Worm (Caenorhabditis elegans) whole organism, late embryonic: Measurements from ENCODE around the gene chtl-1.

Experiments used
- C08G9.2 ChIP-seq: sonication (generic microtip); optimal IDR thresholded peaks from 2 replicates; lab custom pipeline; 2016; ENCODE audit warnings: mild to moderate bottlenecking, missing genetic modification characterization, moderate library complexity, missing compliant biosample characterization
- C38D4.7 ChIP-seq: fragments of 200-800 bp; sonication (Bioruptor generic); optimal IDR thresholded peaks from 2 replicates; lab custom pipeline; 2018; ENCODE audit warnings: mild to moderate bottlenecking, missing genetic modification characterization, moderate library complexity, missing compliant biosample characterization
- K09A11.1 ChIP-seq: sonication (generic microtip); optimal IDR thresholded peaks from 2 replicates; lab custom pipeline; 2017; ENCODE audit warnings: antibody characterized with exemption, mild to moderate bottlenecking, missing genetic modification characterization, missing compliant biosample characterization; ENCODE audit not compliant: insufficient read depth
- T23F11.4 ChIP-seq: fragments of 200-800 bp; sonication (Bioruptor generic); optimal IDR thresholded peaks from 2 replicates; lab custom pipeline; 2018; ENCODE audit warnings: mild to moderate bottlenecking, missing genetic modification characterization, missing compliant biosample characterization
- ahr-1 ChIP-seq: sonication (generic microtip); optimal IDR thresholded peaks from 2 replicates; lab custom pipeline; 2016; ENCODE audit warnings: missing genetic modification characterization, missing compliant biosample characterization
- ceh-14 ChIP-seq: sonication (generic microtip); optimal IDR thresholded peaks from 2 replicates; lab custom pipeline; 2016; ENCODE audit warnings: missing genotype, missing genetic modification characterization, missing compliant biosample characterization
- ceh-19 ChIP-seq: fragments of 200-800 bp; sonication (Bioruptor generic); optimal IDR thresholded peaks from 2 replicates; lab custom pipeline; 2018; ENCODE audit warnings: mild to moderate bottlenecking, missing genetic modification characterization, missing compliant biosample characterization
- ceh-22 ChIP-seq: sonication (generic microtip); optimal IDR thresholded peaks from 2 replicates; lab custom pipeline; 2017; ENCODE audit warnings: missing biosample characterization, missing genetic modification characterization
- ceh-24 ChIP-seq: sonication (generic microtip); optimal IDR thresholded peaks from 2 replicates; lab custom pipeline; 2016; ENCODE audit warnings: mild to moderate bottlenecking, missing genetic modification characterization, missing compliant biosample characterization
- ceh-30 ChIP-seq: fragments of 150-350 bp; optimal IDR thresholded peaks from 2 replicates; lab custom pipeline; 2014; ENCODE audit warnings: missing biosample characterization, missing genetic modification characterization
- ceh-31 ChIP-seq: sonication (generic microtip); optimal IDR thresholded peaks from 2 replicates; lab custom pipeline; 2016; ENCODE audit warnings: missing genetic modification characterization, missing compliant biosample characterization
- ceh-45 ChIP-seq: fragments of 200-800 bp; sonication (Bioruptor generic); IDR thresholded peaks from 2 replicates; pipeline ENCODE4 v1.3.6; 2022; ENCODE audit warnings: missing genetic modification reagents, missing genetic modification characterization, missing compliant biosample characterization
- che-1 ChIP-seq: sonication (generic microtip); optimal IDR thresholded peaks from 2 replicates; lab custom pipeline; 2016; ENCODE audit warnings: mild to moderate bottlenecking, missing genetic modification characterization, missing compliant biosample characterization
- dve-1 ChIP-seq: sonication (generic microtip); optimal IDR thresholded peaks from 2 replicates; lab custom pipeline; 2017; ENCODE audit warnings: antibody characterized with exemption, mild to moderate bottlenecking, missing genetic modification characterization, missing compliant biosample characterization
- elt-2 ChIP-seq: sonication (generic microtip); optimal IDR thresholded peaks from 2 replicates; lab custom pipeline; 2016; ENCODE audit warnings: missing genetic modification reagents, missing genetic modification characterization, missing compliant biosample characterization
- eyg-1 ChIP-seq: sonication (generic microtip); optimal IDR thresholded peaks from 2 replicates; lab custom pipeline; 2016; ENCODE audit warnings: missing genotype, missing genetic modification characterization, missing compliant biosample characterization
- fkh-6 ChIP-seq: sonication (generic microtip); optimal IDR thresholded peaks from 2 replicates; lab custom pipeline; 2016; ENCODE audit warnings: missing genetic modification characterization, missing compliant biosample characterization
- gmeb-2 ChIP-seq: sonication (generic microtip); optimal IDR thresholded peaks from 2 replicates; lab custom pipeline; 2016; ENCODE audit warnings: missing genetic modification characterization, inconsistent platforms, missing compliant biosample characterization
- hlh-13 ChIP-seq: fragments of 200-800 bp; sonication (Bioruptor generic); optimal IDR thresholded peaks from 2 replicates; lab custom pipeline; 2018; ENCODE audit warnings: mild to moderate bottlenecking, missing genetic modification characterization, missing compliant biosample characterization
- hlh-15 ChIP-seq: sonication (generic microtip); optimal IDR thresholded peaks from 2 replicates; lab custom pipeline; 2016; ENCODE audit warnings: missing genetic modification characterization, missing compliant biosample characterization
- hlh-6 ChIP-seq: sonication (generic microtip); optimal IDR thresholded peaks from 2 replicates; lab custom pipeline; 2016; ENCODE audit warnings: missing genotype, missing genetic modification characterization, missing compliant biosample characterization
- hlh-8 ChIP-seq: sonication (generic microtip); optimal IDR thresholded peaks from 2 replicates; lab custom pipeline; 2016; ENCODE audit warnings: missing genotype, missing genetic modification characterization, missing compliant biosample characterization
- lin-11 ChIP-seq: fragments of 200-800 bp; sonication (Bioruptor generic); optimal IDR thresholded peaks from 2 replicates; lab custom pipeline; 2018; ENCODE audit warnings: mild to moderate bottlenecking, missing genetic modification characterization, missing compliant biosample characterization
- mec-3 ChIP-seq: sonication (generic microtip); optimal IDR thresholded peaks from 2 replicates; lab custom pipeline; 2016; ENCODE audit warnings: borderline replicate concordance, missing genetic modification characterization, missing compliant biosample characterization
- nfya-1 ChIP-seq: sonication (generic microtip); optimal IDR thresholded peaks from 2 replicates; lab custom pipeline; 2017; ENCODE audit warnings: missing genetic modification characterization, mild to moderate bottlenecking, missing compliant biosample characterization, antibody characterized with exemption, moderate library complexity
- nhr-11 ChIP-seq: fragments of 150-350 bp; optimal IDR thresholded peaks from 2 replicates; lab custom pipeline; 2014; ENCODE audit warnings: missing biosample characterization, missing genetic modification characterization
- nhr-232 ChIP-seq: sonication (generic microtip); optimal IDR thresholded peaks from 2 replicates; lab custom pipeline; 2016; ENCODE audit warnings: missing genetic modification characterization, missing compliant biosample characterization
- odd-2 ChIP-seq: sonication (generic microtip); optimal IDR thresholded peaks from 2 replicates; lab custom pipeline; 2017; ENCODE audit warnings: antibody characterized with exemption, mild to moderate bottlenecking, missing genetic modification characterization, missing compliant biosample characterization
- pag-3 ChIP-seq: sonication (generic microtip); optimal IDR thresholded peaks from 2 replicates; lab custom pipeline; 2016; ENCODE audit warnings: missing compliant biosample characterization, missing genetic modification characterization, borderline replicate concordance
- pat-9 ChIP-seq: fragments of 200-800 bp; sonication (Bioruptor generic); optimal IDR thresholded peaks from 2 replicates; lab custom pipeline; 2018; ENCODE audit warnings: mild to moderate bottlenecking, missing genetic modification characterization, moderate library complexity, missing compliant biosample characterization
- pha-2 ChIP-seq: sonication (generic microtip); optimal IDR thresholded peaks from 2 replicates; lab custom pipeline; 2017; ENCODE audit warnings: mild to moderate bottlenecking, missing genetic modification characterization, missing compliant biosample characterization
- ref-2 ChIP-seq: sonication (generic microtip); optimal IDR thresholded peaks from 2 replicates; lab custom pipeline; 2016; ENCODE audit warnings: missing genetic modification characterization, missing compliant biosample characterization
- sdc-2 ChIP-seq: sonication (generic microtip); optimal IDR thresholded peaks from 2 replicates; lab custom pipeline; 2016; ENCODE audit warnings: missing genotype, missing genetic modification characterization, missing compliant biosample characterization
- sox-2 ChIP-seq: fragments of 200-800 bp; sonication (Bioruptor generic); IDR thresholded peaks from 2 replicates; pipeline ENCODE4 v1.3.6; 2022; ENCODE audit warnings: missing genetic modification reagents, missing genetic modification characterization, missing compliant biosample characterization
- syd-9 ChIP-seq: sonication (generic microtip); optimal IDR thresholded peaks from 2 replicates; lab custom pipeline; 2016; ENCODE audit warnings: mild to moderate bottlenecking, missing genetic modification characterization, moderate library complexity, missing compliant biosample characterization
- tbx-2 ChIP-seq: sonication (generic microtip); optimal IDR thresholded peaks from 2 replicates; lab custom pipeline; 2016; ENCODE audit warnings: missing genetic modification characterization, missing compliant biosample characterization
- tbx-7 ChIP-seq: sonication (generic microtip); optimal IDR thresholded peaks from 2 replicates; lab custom pipeline; 2016; ENCODE audit warnings: missing genotype, missing genetic modification characterization, missing compliant biosample characterization
- unc-3 ChIP-seq, 2 experiments: fragments of 200-800 bp in 1 of 2; sonication (Bioruptor generic) in 1 of 2; sonication (generic microtip) in 1 of 2; conservative IDR thresholded peaks in 1 of 2; optimal IDR thresholded peaks in 1 of 2; 2 replicates each; pipeline versions ENCODE4 v1.3.6 to Lab custom; 2016 to 2022; ENCODE audit warnings: missing compliant biosample characterization in 2 of 2, missing genetic modification characterization in 2 of 2, missing genetic modification reagents in 1 of 2
- unc-86 ChIP-seq: sonication (generic microtip); optimal IDR thresholded peaks from 2 replicates; lab custom pipeline; 2016; ENCODE audit warnings: missing genetic modification characterization, missing compliant biosample characterization

chtl-1 gene

DNA sequence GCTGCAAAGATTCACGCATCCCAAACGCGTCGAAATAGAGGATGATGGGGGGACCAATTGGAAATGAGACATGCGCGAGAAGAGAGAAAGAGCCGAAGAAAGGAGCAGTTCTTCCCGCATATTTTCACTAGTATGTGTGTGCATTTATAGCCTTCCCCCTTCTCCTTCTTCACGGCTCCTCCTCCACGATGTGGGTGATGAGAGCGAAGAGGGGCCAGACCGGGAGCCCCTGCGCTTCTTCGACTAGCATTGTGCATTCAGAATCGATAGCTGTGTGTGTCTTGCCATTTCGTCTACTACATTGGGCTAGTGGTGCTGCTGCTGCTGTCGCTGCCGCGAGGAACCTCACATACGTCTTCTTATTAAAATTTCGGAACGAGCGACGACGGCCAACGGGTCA is 4.1 kb upstream of the chtl-1 start, which contains the start of gene jkk-1 (continued):
- TF ChIP-seq hlh-6 (tag; lab: Kevin White, UChicago) (no peak), mec-3 (tag; lab: Kevin White, UChicago) (no peak), hlh-15 (tag; lab: Kevin White, UChicago) (no peak), nhr-232 (tag; lab: Kevin White, UChicago) (no peak)

- TF ChIP-seq hlh-8 (tag; lab: Kevin White, UChicago) (no peak), lin-11 (tag; lab: Kevin White, UChicago) (no peak), ceh-14 (tag; lab: Kevin White, UChicago) (no peak), gmeb-2 (tag; lab: Kevin White, UChicago) (no peak), ceh-19 (GFP tag; lab: Kevin White, UChicago) (no peak), fkh-6 (tag; lab: Kevin White, UChicago) (no peak), unc-3 (GFP tag; conservative IDR thresholded peaks at IDR 0.05; lab: Robert Waterston, UW) (no peak), unc-3 (tag; optimal IDR thresholded peaks at IDR 0.05; lab: Kevin White, UChicago) (no peak), ceh-31 (tag; lab: Kevin White, UChicago) (no peak), dve-1 (tag; lab: Kevin White, UChicago) (no peak), eyg-1 (no peak), tbx-7 (tag; lab: Kevin White, UChicago) (no peak), ceh-30 (tag; lab: Kevin White, UChicago) (no peak), ceh-22 (tag; lab: Kevin White, UChicago) (no peak), nhr-232 (tag; lab: Kevin White, UChicago) (no peak)
Observed at ce11 chrX:5366613-5367012, 2.5 kb upstream of the chtl-1 start.

ce11 chrX:5365437-5365836 is 1.3 kb upstream of the chtl-1 start, which contains the start of gene F35C8.5:
TSS of gene F35C8.5 (plus strand) at chrX:5365813.
- no peak for TF ChIP-seq T23F11.4 (GFP tag; lab: Kevin White, UChicago)
- peak; percentile 5 for TF ChIP-seq elt-2 (tag; lab: Kevin White, UChicago)
- TF ChIP-seq tbx-7 (tag; lab: Kevin White, UChicago), result no peak
- TF ChIP-seq ceh-45 (GFP tag; lab: Robert Waterston, UW), result no peak
- TF ChIP-seq nhr-11, result no peak
- TF ChIP-seq syd-9, result no peak

DNA sequence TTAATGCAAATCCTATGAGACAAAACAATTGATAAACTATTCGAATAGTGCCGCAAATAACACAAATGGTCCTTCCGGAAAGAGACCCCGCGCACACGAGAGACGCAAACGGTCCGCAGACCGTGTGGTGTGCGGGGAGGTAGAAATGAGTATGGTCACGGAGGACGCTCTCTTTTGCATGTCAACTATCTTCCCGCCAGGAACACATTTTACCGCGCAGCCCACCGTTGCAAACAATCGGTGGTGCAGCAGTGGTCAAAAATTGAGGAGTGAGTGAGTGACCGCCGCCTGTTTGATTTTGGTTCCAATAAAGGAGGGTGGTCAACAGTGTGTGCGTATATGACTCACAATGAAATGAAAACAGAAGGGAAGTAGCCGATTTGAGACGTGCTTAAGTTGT is 3.4 kb downstream of the chtl-1 start:
- TF ChIP-seq unc-86 (tag; lab: Kevin White, UChicago), result no peak
- no peak for TF ChIP-seq pat-9 (tag; lab: Kevin White, UChicago)
- peak; percentile 38 for TF ChIP-seq ref-2 (tag; lab: Kevin White, UChicago)
- no peak for TF ChIP-seq sox-2 (GFP tag; lab: Robert Waterston, UW)
- no peak for TF ChIP-seq T23F11.4 (GFP tag; lab: Kevin White, UChicago)
- TF ChIP-seq pag-3, result no peak
- no peak for TF ChIP-seq ahr-1 (tag; lab: Kevin White, UChicago)
- TF ChIP-seq sdc-2, result peak; percentile 56
- TF ChIP-seq K09A11.1 (tag; lab: Kevin White, UChicago), result no peak
- no peak for TF ChIP-seq elt-2 (tag; lab: Kevin White, UChicago)
- TF ChIP-seq ceh-24 (tag; lab: Kevin White, UChicago), result no peak
- peak; percentile 61 for TF ChIP-seq tbx-2 (tag; lab: Kevin White, UChicago)
- no peak for TF ChIP-seq mec-3 (tag; lab: Kevin White, UChicago)
- TF ChIP-seq C08G9.2 (tag; lab: Kevin White, UChicago), result no peak
- no peak for TF ChIP-seq C38D4.7 (GFP tag; lab: Kevin White, UChicago)
- TF ChIP-seq pha-2 (tag; lab: Kevin White, UChicago), result peak; percentile 21
- no peak for TF ChIP-seq hlh-13 (GFP tag; lab: Kevin White, UChicago)
- no peak for TF ChIP-seq nfya-1
- TF ChIP-seq che-1 (tag; lab: Kevin White, UChicago), result no peak
- TF ChIP-seq odd-2 (tag; lab: Kevin White, UChicago), result no peak
- TF ChIP-seq, all 69 proteins: peak for 4
